Fruit fly (Drosophila melanogaster): Measurements from ENCODE around the gene cocoon.

The cocoon gene

DNA sequence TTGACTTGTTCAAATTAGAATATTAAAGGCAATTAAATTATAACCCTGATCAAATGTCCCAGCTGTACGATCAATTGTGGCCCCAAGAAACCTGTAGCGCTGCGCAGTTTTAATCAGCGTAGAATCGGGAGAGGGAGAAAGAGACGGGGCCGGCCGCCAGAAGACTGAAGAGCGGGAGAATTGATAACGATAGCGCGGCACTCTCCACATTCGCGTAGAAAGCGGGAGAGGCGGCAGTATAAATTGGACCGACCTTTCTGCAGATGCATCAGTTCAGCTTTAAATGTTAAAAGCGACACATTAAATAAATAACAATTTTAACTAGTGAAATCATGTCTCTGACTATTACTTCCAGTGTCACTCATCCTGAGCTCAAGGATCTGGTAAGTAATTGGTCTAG lies 36.9 kb upstream of the cocoon start, which contains the start of gene MsrA:
Gene MsrA, plus strand, starts transcription at position 266 of the 400 bp plus-strand sequence.
- no peak for TF ChIP-seq brk (GFP tag; optimal IDR thresholded peaks at IDR 0.05)
- no peak for TF ChIP-seq usp (GFP tag; optimal IDR thresholded peaks at IDR 0.05)
- no peak for TF ChIP-seq tai (GFP tag; optimal IDR thresholded peaks at IDR 0.05)
- no peak for TF ChIP-seq Rel (GFP tag; optimal IDR thresholded peaks at IDR 0.05)
- TF ChIP-seq Rel (tag; optimal IDR thresholded peaks at IDR 0.05), result no peak
- TF ChIP-seq br (GFP tag; optimal IDR thresholded peaks at IDR 0.05), result no peak
- no peak for TF ChIP-seq CG32264 (GFP tag; optimal IDR thresholded peaks at IDR 0.05)
- no peak for TF ChIP-seq Hr78 (GFP tag; optimal IDR thresholded peaks at IDR 0.05)
- TF ChIP-seq CrebA (GFP tag; optimal IDR thresholded peaks at IDR 0.05; ENCODE audit: borderline replicate concordance), result no peak
- no peak for TF ChIP-seq jim (GFP tag; optimal IDR thresholded peaks at IDR 0.05)
- TF ChIP-seq N (GFP tag; optimal IDR thresholded peaks at IDR 0.05), result no peak
- TF ChIP-seq HLH106 (tag; optimal IDR thresholded peaks at IDR 0.05), result no peak
- no peak for TF ChIP-seq Jra (GFP tag; optimal IDR thresholded peaks at IDR 0.05)
- TF ChIP-seq Sp1 (GFP tag; optimal IDR thresholded peaks at IDR 0.05), result peak; percentile 25
- no peak for TF ChIP-seq pan (optimal IDR thresholded peaks at IDR 0.05)
- TF ChIP-seq fru (GFP tag; optimal IDR thresholded peaks at IDR 0.05), result no peak
- no peak for TF ChIP-seq GATAd (GFP tag; optimal IDR thresholded peaks at IDR 0.05)
- no peak for TF ChIP-seq ey (GFP tag; optimal IDR thresholded peaks at IDR 0.05)
- TF ChIP-seq CG9705 (GFP tag; optimal IDR thresholded peaks at IDR 0.05), result no peak
- no peak for TF ChIP-seq Mio (GFP tag; optimal IDR thresholded peaks at IDR 0.05)
- TF ChIP-seq Vsx2 (GFP tag; optimal IDR thresholded peaks at IDR 0.05; ENCODE audit: partially characterized antibody), result no peak
- TF ChIP-seq Hr83 (GFP tag; optimal IDR thresholded peaks at IDR 0.05; ENCODE audit: poor library complexity, severe bottlenecking), result no peak
- peak; percentile 74 to 84 for TF ChIP-seq dl (GFP tag; optimal IDR thresholded peaks at IDR 0.05; ENCODE audit: insufficient read depth in 1 of 2, partially characterized antibody in 2 of 2)
- TF ChIP-seq sv (GFP tag; optimal IDR thresholded peaks at IDR 0.05), result no peak
- TF ChIP-seq Abd-B (GFP tag; optimal IDR thresholded peaks at IDR 0.05), result no peak
- TF ChIP-seq lola (GFP tag; optimal IDR thresholded peaks at IDR 0.05), result no peak
- TF ChIP-seq Myc (optimal IDR thresholded peaks at IDR 0.05), result no peak
- TF ChIP-seq Dif (GFP tag; optimal IDR thresholded peaks at IDR 0.05; ENCODE audit: partially characterized antibody), result peak; percentile 81
- TF ChIP-seq Hnf4 (GFP tag; optimal IDR thresholded peaks at IDR 0.05), result no peak
- TF ChIP-seq dsf (GFP tag; optimal IDR thresholded peaks at IDR 0.05; ENCODE audit: borderline replicate concordance), result no peak
- no peak for TF ChIP-seq psq (GFP tag; optimal IDR thresholded peaks at IDR 0.05)
- TF ChIP-seq woc (GFP tag; optimal IDR thresholded peaks at IDR 0.05), result no peak
- no peak for TF ChIP-seq sage (GFP tag; optimal IDR thresholded peaks at IDR 0.05)
- TF ChIP-seq OdsH (GFP tag; optimal IDR thresholded peaks at IDR 0.05), result peak; percentile 16
- no peak for TF ChIP-seq dmrt93B (GFP tag; optimal IDR thresholded peaks at IDR 0.05)
- TF ChIP-seq foxo (GFP tag; optimal IDR thresholded peaks at IDR 0.05), result no peak
- TF ChIP-seq rgr (GFP tag; optimal IDR thresholded peaks at IDR 0.05), result peak; percentile 9
- TF ChIP-seq h (GFP tag; optimal IDR thresholded peaks at IDR 0.05), result peak; percentile 28
- no peak for TF ChIP-seq Dfd (GFP tag; optimal IDR thresholded peaks at IDR 0.05)

DNA sequence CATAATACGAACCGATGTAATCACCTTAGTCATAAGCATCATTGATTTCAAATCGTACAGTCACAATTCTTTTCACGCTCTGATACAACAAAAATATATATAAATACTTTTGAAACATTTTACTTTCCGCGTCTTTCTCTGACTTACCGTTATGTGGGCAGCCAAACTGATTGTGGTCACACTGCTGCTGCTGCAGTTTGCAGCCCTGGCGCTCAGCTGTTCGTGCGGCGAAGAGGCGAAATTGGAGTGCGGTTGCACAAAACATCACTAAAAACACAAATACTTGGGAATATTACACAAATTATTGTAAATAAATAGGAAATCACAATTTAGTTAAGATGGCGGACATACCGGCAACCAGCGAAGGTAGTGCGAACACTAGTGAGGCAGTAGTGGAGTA lies 35.5 kb upstream of the cocoon start, which contains the start of the genes gdl and gdl-ORF39:
Gene gdl, plus strand, starts transcription at position 48 of the 400 bp plus-strand sequence.
Gene gdl-ORF39, plus strand, starts transcription at position 48 of the 400 bp plus-strand sequence.
- TF ChIP-seq Myc (optimal IDR thresholded peaks at IDR 0.05), result no peak
- TF ChIP-seq sv (GFP tag; optimal IDR thresholded peaks at IDR 0.05), result no peak
- no peak for TF ChIP-seq dmrt93B (GFP tag; optimal IDR thresholded peaks at IDR 0.05)
- TF ChIP-seq usp (GFP tag; optimal IDR thresholded peaks at IDR 0.05), result no peak
- no peak for TF ChIP-seq Hr83 (GFP tag; optimal IDR thresholded peaks at IDR 0.05; ENCODE audit: poor library complexity, severe bottlenecking)
- no peak for TF ChIP-seq CG32264 (GFP tag; optimal IDR thresholded peaks at IDR 0.05)
- no peak for TF ChIP-seq Vsx2 (GFP tag; optimal IDR thresholded peaks at IDR 0.05; ENCODE audit: partially characterized antibody)
- TF ChIP-seq pan (optimal IDR thresholded peaks at IDR 0.05), result no peak
- TF ChIP-seq OdsH (GFP tag; optimal IDR thresholded peaks at IDR 0.05), result no peak
- no peak for TF ChIP-seq ey (GFP tag; optimal IDR thresholded peaks at IDR 0.05)
- TF ChIP-seq tai (GFP tag; optimal IDR thresholded peaks at IDR 0.05), result no peak
- TF ChIP-seq CrebA (GFP tag; optimal IDR thresholded peaks at IDR 0.05; ENCODE audit: borderline replicate concordance), result no peak
- no peak for TF ChIP-seq brk (GFP tag; optimal IDR thresholded peaks at IDR 0.05)

All from whole organism, wandering third instar larva.